Worm (Caenorhabditis elegans) whole organism, L4 larva: ENCODE data around the gene T08G3.6.

Source experiments
- ceh-28 ChIP-seq: fragments of 150-350 bp; optimal IDR thresholded peaks from 2 replicates; lab custom pipeline; 2014; ENCODE audit warnings: missing biosample characterization, missing genetic modification reagents, missing genetic modification characterization
- dve-1 ChIP-seq: sonication (generic microtip); optimal IDR thresholded peaks from 2 replicates; lab custom pipeline; 2017; ENCODE audit warnings: antibody characterized with exemption, mild to moderate bottlenecking, missing genetic modification characterization, missing compliant biosample characterization; ENCODE audit not compliant: insufficient read depth
- mxl-2 ChIP-seq: fragments of 200-800 bp; sonication (Bioruptor generic); conservative IDR thresholded peaks from 2 replicates; pipeline ENCODE4 v1.3.6; 2022; ENCODE audit warnings: missing genetic modification reagents, missing genetic modification characterization, missing compliant biosample characterization
- sdz-12 ChIP-seq: fragments of 200-800 bp; sonication (Bioruptor generic); optimal IDR thresholded peaks from 2 replicates; lab custom pipeline; 2018; ENCODE audit warnings: mild to moderate bottlenecking, missing genetic modification characterization, missing compliant biosample characterization
- skn-1 ChIP-seq: fragments of 150-350 bp; optimal IDR thresholded peaks from 2 replicates; lab custom pipeline; 2014; ENCODE audit warnings: missing biosample characterization, missing genetic modification characterization
- snpc-1.2 ChIP-seq: fragments of 200-800 bp; sonication (Bioruptor generic); IDR thresholded peaks from 2 replicates; pipeline ENCODE4 v1.3.6; 2022; ENCODE audit warnings: missing genetic modification reagents, missing genetic modification characterization, missing compliant biosample characterization
- snpc-4 ChIP-seq: fragments of 150-350 bp; optimal IDR thresholded peaks from 2 replicates; lab custom pipeline; 2014; ENCODE audit warnings: missing biosample characterization, missing genetic modification characterization
- spr-1 ChIP-seq: sonication (generic microtip); optimal IDR thresholded peaks from 2 replicates; lab custom pipeline; 2016; ENCODE audit warnings: mild to moderate bottlenecking, missing genetic modification characterization, missing compliant biosample characterization
- spr-3 ChIP-seq: fragments of 200-800 bp; sonication (Bioruptor generic); optimal IDR thresholded peaks from 2 replicates; lab custom pipeline; 2018; ENCODE audit warnings: mild to moderate bottlenecking, missing genetic modification characterization, missing compliant biosample characterization

- TF ChIP-seq spr-1 (tag; lab: Kevin White, UChicago) = no peak
- TF ChIP-seq sdz-12 (GFP tag; lab: Kevin White, UChicago) = no peak
- TF ChIP-seq ceh-28 (tag; lab: Kevin White, UChicago) = no peak
- TF ChIP-seq dve-1 (tag; lab: Kevin White, UChicago) = no peak
- no peak for TF ChIP-seq mxl-2 (GFP tag; lab: Robert Waterston, UW)
- TF ChIP-seq spr-3 (GFP tag; lab: Kevin White, UChicago) = peak; percentile 20
- TF ChIP-seq snpc-1.2 = 0 out of 2 replicates have a peak, but pooled peaks have one; percentile 32
- TF ChIP-seq skn-1 = no peak
- TF ChIP-seq snpc-4 (tag; lab: Kevin White, UChicago) = no peak
Observed at ce11 chrV:16401519-16401918, 44.3 kb upstream of the T08G3.6 start, which contains the start of gene F13A7.14.
